Worm (Caenorhabditis elegans) whole organism, late embryonic: Measurements from ENCODE around the gene C05C8.8.
"Not testable (repeated sequence)": the region's sequence is repeated elsewhere in the genome, so short reads cannot be mapped to it uniquely, and the experiment has no call there.

ENCODE experiments used
- C08G9.2 ChIP-seq: sonication (generic microtip); optimal IDR thresholded peaks from 2 replicates; lab custom pipeline; 2016; ENCODE audit warnings: mild to moderate bottlenecking, missing genetic modification characterization, moderate library complexity, missing compliant biosample characterization
- K09A11.1 ChIP-seq: sonication (generic microtip); optimal IDR thresholded peaks from 2 replicates; lab custom pipeline; 2017; ENCODE audit warnings: antibody characterized with exemption, mild to moderate bottlenecking, missing genetic modification characterization, missing compliant biosample characterization; ENCODE audit not compliant: insufficient read depth
- T23F11.4 ChIP-seq: fragments of 200-800 bp; sonication (Bioruptor generic); optimal IDR thresholded peaks from 2 replicates; lab custom pipeline; 2018; ENCODE audit warnings: mild to moderate bottlenecking, missing genetic modification characterization, missing compliant biosample characterization
- Y22D7AL.16 ChIP-seq: sonication (generic microtip); optimal IDR thresholded peaks from 2 replicates; lab custom pipeline; 2016; ENCODE audit warnings: missing genetic modification characterization, missing compliant biosample characterization
- ama-1 ChIP-seq: fragments of 150-350 bp; optimal IDR thresholded peaks from 2 replicates; lab custom pipeline; 2014
- ceh-14 ChIP-seq: sonication (generic microtip); optimal IDR thresholded peaks from 2 replicates; lab custom pipeline; 2016; ENCODE audit warnings: missing genotype, missing genetic modification characterization, missing compliant biosample characterization
- ceh-19 ChIP-seq: fragments of 200-800 bp; sonication (Bioruptor generic); optimal IDR thresholded peaks from 2 replicates; lab custom pipeline; 2018; ENCODE audit warnings: mild to moderate bottlenecking, missing genetic modification characterization, missing compliant biosample characterization
- ceh-30 ChIP-seq: fragments of 150-350 bp; optimal IDR thresholded peaks from 2 replicates; lab custom pipeline; 2014; ENCODE audit warnings: missing biosample characterization, missing genetic modification characterization
- ceh-31 ChIP-seq: sonication (generic microtip); optimal IDR thresholded peaks from 2 replicates; lab custom pipeline; 2016; ENCODE audit warnings: missing genetic modification characterization, missing compliant biosample characterization
- ceh-34 ChIP-seq: sonication (generic microtip); optimal IDR thresholded peaks from 2 replicates; lab custom pipeline; 2016; ENCODE audit warnings: mild to moderate bottlenecking, missing genetic modification characterization, missing compliant biosample characterization
- ceh-6 ChIP-seq: fragments of 200-800 bp; sonication (Bioruptor generic); optimal IDR thresholded peaks from 2 replicates; lab custom pipeline; 2018; ENCODE audit warnings: mild to moderate bottlenecking, missing genetic modification characterization, missing compliant biosample characterization
- ceh-9 ChIP-seq: sonication (generic microtip); optimal IDR thresholded peaks from 2 replicates; lab custom pipeline; 2016; ENCODE audit warnings: mild to moderate bottlenecking, missing genetic modification characterization, inconsistent platforms, missing compliant biosample characterization
- che-1 ChIP-seq: sonication (generic microtip); optimal IDR thresholded peaks from 2 replicates; lab custom pipeline; 2016; ENCODE audit warnings: mild to moderate bottlenecking, missing genetic modification characterization, missing compliant biosample characterization
- dmd-4 ChIP-seq: sonication (generic microtip); optimal IDR thresholded peaks from 2 replicates; lab custom pipeline; 2016; ENCODE audit warnings: borderline replicate concordance, missing genetic modification characterization, missing compliant biosample characterization
- fax-1 ChIP-seq: sonication (generic microtip); optimal IDR thresholded peaks from 2 replicates; lab custom pipeline; 2016; ENCODE audit warnings: missing genotype, missing genetic modification characterization, missing compliant biosample characterization
- hlh-13 ChIP-seq: fragments of 200-800 bp; sonication (Bioruptor generic); optimal IDR thresholded peaks from 2 replicates; lab custom pipeline; 2018; ENCODE audit warnings: mild to moderate bottlenecking, missing genetic modification characterization, missing compliant biosample characterization
- hlh-15 ChIP-seq: sonication (generic microtip); optimal IDR thresholded peaks from 2 replicates; lab custom pipeline; 2016; ENCODE audit warnings: missing genetic modification characterization, missing compliant biosample characterization
- hlh-30 ChIP-seq: sonication (generic microtip); optimal IDR thresholded peaks from 2 replicates; lab custom pipeline; 2017; ENCODE audit warnings: antibody characterized with exemption, missing genetic modification characterization, missing compliant biosample characterization; ENCODE audit not compliant: insufficient read depth
- nfya-1 ChIP-seq: sonication (generic microtip); optimal IDR thresholded peaks from 2 replicates; lab custom pipeline; 2017; ENCODE audit warnings: missing genetic modification characterization, mild to moderate bottlenecking, missing compliant biosample characterization, antibody characterized with exemption, moderate library complexity
- nhr-11 ChIP-seq: fragments of 150-350 bp; optimal IDR thresholded peaks from 2 replicates; lab custom pipeline; 2014; ENCODE audit warnings: missing biosample characterization, missing genetic modification characterization
- nhr-232 ChIP-seq: sonication (generic microtip); optimal IDR thresholded peaks from 2 replicates; lab custom pipeline; 2016; ENCODE audit warnings: missing genetic modification characterization, missing compliant biosample characterization
- npax-4 ChIP-seq: sonication (generic microtip); optimal IDR thresholded peaks from 2 replicates; lab custom pipeline; 2016; ENCODE audit warnings: missing genetic modification characterization, missing compliant biosample characterization
- pag-3 ChIP-seq: sonication (generic microtip); optimal IDR thresholded peaks from 2 replicates; lab custom pipeline; 2016; ENCODE audit warnings: missing compliant biosample characterization, missing genetic modification characterization, borderline replicate concordance
- pax-1 ChIP-seq: fragments of 150-350 bp; optimal IDR thresholded peaks from 2 replicates; lab custom pipeline; 2014; ENCODE audit warnings: missing biosample characterization, missing genetic modification characterization
- pha-2 ChIP-seq: sonication (generic microtip); optimal IDR thresholded peaks from 2 replicates; lab custom pipeline; 2017; ENCODE audit warnings: mild to moderate bottlenecking, missing genetic modification characterization, missing compliant biosample characterization
- pqm-1 ChIP-seq: sonication (generic microtip); optimal IDR thresholded peaks from 2 replicates; lab custom pipeline; 2016; ENCODE audit warnings: missing genetic modification characterization, missing compliant biosample characterization
- pros-1 ChIP-seq: fragments of 150-350 bp; optimal IDR thresholded peaks from 2 replicates; lab custom pipeline; 2014; ENCODE audit warnings: missing biosample characterization, missing genetic modification reagents, missing genetic modification characterization
- ref-2 ChIP-seq: sonication (generic microtip); optimal IDR thresholded peaks from 2 replicates; lab custom pipeline; 2016; ENCODE audit warnings: missing genetic modification characterization, missing compliant biosample characterization
- rnt-1 ChIP-seq: sonication (generic microtip); optimal IDR thresholded peaks from 2 replicates; lab custom pipeline; 2016; ENCODE audit warnings: missing genetic modification characterization, missing compliant biosample characterization
- sdc-2 ChIP-seq: sonication (generic microtip); optimal IDR thresholded peaks from 2 replicates; lab custom pipeline; 2016; ENCODE audit warnings: missing genotype, missing genetic modification characterization, missing compliant biosample characterization
- sox-2 ChIP-seq: fragments of 200-800 bp; sonication (Bioruptor generic); IDR thresholded peaks from 2 replicates; pipeline ENCODE4 v1.3.6; 2022; ENCODE audit warnings: missing genetic modification reagents, missing genetic modification characterization, missing compliant biosample characterization
- tbx-7 ChIP-seq: sonication (generic microtip); optimal IDR thresholded peaks from 2 replicates; lab custom pipeline; 2016; ENCODE audit warnings: missing genotype, missing genetic modification characterization, missing compliant biosample characterization
- unc-3 ChIP-seq, 2 experiments: fragments of 200-800 bp in 1 of 2; sonication (Bioruptor generic) in 1 of 2; sonication (generic microtip) in 1 of 2; conservative IDR thresholded peaks in 1 of 2; optimal IDR thresholded peaks in 1 of 2; 2 replicates each; pipeline versions ENCODE4 v1.3.6 to Lab custom; 2016 to 2022; ENCODE audit warnings: missing compliant biosample characterization in 2 of 2, missing genetic modification characterization in 2 of 2, missing genetic modification reagents in 1 of 2
- unc-42 ChIP-seq: sonication (generic microtip); optimal IDR thresholded peaks from 2 replicates; lab custom pipeline; 2016; ENCODE audit warnings: missing genotype, missing genetic modification characterization, missing compliant biosample characterization
- unc-86 ChIP-seq: sonication (generic microtip); optimal IDR thresholded peaks from 2 replicates; lab custom pipeline; 2016; ENCODE audit warnings: missing genetic modification characterization, missing compliant biosample characterization
- zip-5 ChIP-seq: sonication (generic microtip); optimal IDR thresholded peaks from 2 replicates; lab custom pipeline; 2016; ENCODE audit warnings: missing genetic modification characterization, missing compliant biosample characterization
- ztf-16 ChIP-seq: sonication (generic microtip); optimal IDR thresholded peaks from 2 replicates; lab custom pipeline; 2017; ENCODE audit warnings: missing genetic modification characterization, missing compliant biosample characterization

C05C8.8 gene

DNA sequence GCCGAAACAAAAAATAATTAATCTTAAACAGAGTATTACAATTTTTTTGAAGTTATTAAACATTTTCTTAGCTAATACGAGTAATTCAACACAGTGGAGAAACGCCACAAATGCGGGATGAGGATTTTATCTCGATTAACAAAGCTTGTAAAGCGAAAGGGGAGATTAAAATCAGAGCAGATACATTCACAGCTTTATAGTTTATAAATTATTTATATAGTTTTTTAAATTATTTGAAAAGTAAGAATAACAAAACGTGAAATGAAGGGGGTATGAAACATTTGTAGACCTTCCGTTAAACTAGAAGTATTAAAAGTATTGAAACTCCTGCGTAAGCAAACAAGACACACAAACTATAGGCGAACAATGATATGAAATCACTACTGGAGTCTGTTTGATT, at the start of gene C05C8.8:
Gene C05C8.8 (minus strand): TSS at position 101 of the 400 bp plus-strand sequence.
- no peak for TF ChIP-seq pqm-1 (tag; lab: Kevin White, UChicago)
- no peak for TF ChIP-seq che-1 (tag; lab: Kevin White, UChicago)
- TF ChIP-seq ceh-9 (tag; lab: Kevin White, UChicago), result no peak
- no peak for TF ChIP-seq tbx-7 (tag; lab: Kevin White, UChicago)
- no peak for TF ChIP-seq pag-3
- no peak for TF ChIP-seq rnt-1 (tag; lab: Kevin White, UChicago)
- no peak for TF ChIP-seq nhr-232
- no peak for TF ChIP-seq C08G9.2 (tag; lab: Kevin White, UChicago)
- TF ChIP-seq sdc-2 (tag; lab: Kevin White, UChicago), result no peak
- no peak for TF ChIP-seq unc-42 (tag; lab: Kevin White, UChicago)
- TF ChIP-seq ztf-16 (tag; lab: Kevin White, UChicago), result no peak
- no peak for TF ChIP-seq T23F11.4
- no peak for TF ChIP-seq sox-2 (GFP tag; lab: Robert Waterston, UW)
- TF ChIP-seq, all 69 proteins: peak for 0

DNA sequence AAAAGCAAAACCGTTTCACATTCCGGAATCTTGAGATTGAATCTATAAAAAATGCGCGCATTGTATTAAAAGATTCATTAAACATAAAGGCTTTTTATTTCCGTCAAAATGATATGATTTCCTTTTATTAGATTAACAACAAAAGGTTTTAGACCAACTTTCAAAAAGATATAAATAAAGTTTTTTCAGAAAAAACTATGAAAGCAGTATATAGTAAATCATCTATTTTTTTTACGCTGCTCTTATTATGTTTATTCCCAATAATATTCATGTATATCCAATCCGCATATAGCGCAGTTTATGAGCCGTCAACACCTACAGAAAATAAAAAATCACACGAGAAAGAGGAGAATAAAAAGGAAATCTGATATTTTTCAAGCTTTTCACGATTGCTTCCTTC, 49.5 kb upstream of the C05C8.8 start, which contains the start of gene F07G11.2:
Gene F07G11.2 (plus strand): TSS at position 301 of the 400 bp plus-strand sequence.
- TF ChIP-seq ceh-19 (GFP tag; lab: Kevin White, UChicago); pax-1 (tag; lab: Kevin White, UChicago); T23F11.4: not testable (repeated sequence)

DNA sequence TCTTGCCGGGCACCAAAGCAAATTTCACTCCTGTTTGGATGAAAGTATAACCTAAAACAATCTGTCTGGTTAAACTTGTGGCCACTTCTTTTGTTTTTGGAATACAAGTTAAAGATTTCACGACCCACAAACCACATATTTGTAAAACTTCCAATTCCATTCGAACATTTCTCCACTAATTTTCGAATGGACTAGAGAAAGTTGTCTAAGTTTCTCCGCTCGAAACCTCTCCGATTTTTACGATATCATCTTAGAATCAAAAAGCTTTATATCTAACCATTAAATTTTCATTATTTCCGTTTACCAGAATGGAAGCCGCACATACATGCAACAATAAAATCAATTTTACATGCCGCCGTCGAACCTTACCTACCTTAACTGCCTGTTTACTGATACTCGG, 43.5 kb upstream of the C05C8.8 start, which contains the start of gene F07G11.3:
Gene F07G11.3 (plus strand): TSS at position 301 of the 400 bp plus-strand sequence.
- TF ChIP-seq nfya-1 (tag; lab: Kevin White, UChicago), result no peak
- no peak for TF ChIP-seq ceh-34
- TF ChIP-seq ama-1 (lab: Kevin White, UChicago), result no peak
- TF ChIP-seq ref-2, result no peak
- TF ChIP-seq unc-42 (tag; lab: Kevin White, UChicago), result no peak
- TF ChIP-seq fax-1 (tag; lab: Kevin White, UChicago), result no peak
- no peak for TF ChIP-seq hlh-13 (GFP tag; lab: Kevin White, UChicago)
- TF ChIP-seq che-1 (tag; lab: Kevin White, UChicago), result no peak
- no peak for TF ChIP-seq npax-4 (tag; lab: Kevin White, UChicago)
- TF ChIP-seq hlh-30 (tag; lab: Kevin White, UChicago), result no peak
- TF ChIP-seq zip-5, result no peak
- no peak for TF ChIP-seq ceh-14
- TF ChIP-seq pqm-1 (tag; lab: Kevin White, UChicago), result no peak
- TF ChIP-seq unc-3 (GFP tag; conservative IDR thresholded peaks at IDR 0.05; lab: Robert Waterston, UW), result no peak
- no peak for TF ChIP-seq unc-3 (tag; optimal IDR thresholded peaks at IDR 0.05; lab: Kevin White, UChicago)
- no peak for TF ChIP-seq ceh-30 (tag; lab: Kevin White, UChicago)
- no peak for TF ChIP-seq pha-2 (tag; lab: Kevin White, UChicago)

DNA sequence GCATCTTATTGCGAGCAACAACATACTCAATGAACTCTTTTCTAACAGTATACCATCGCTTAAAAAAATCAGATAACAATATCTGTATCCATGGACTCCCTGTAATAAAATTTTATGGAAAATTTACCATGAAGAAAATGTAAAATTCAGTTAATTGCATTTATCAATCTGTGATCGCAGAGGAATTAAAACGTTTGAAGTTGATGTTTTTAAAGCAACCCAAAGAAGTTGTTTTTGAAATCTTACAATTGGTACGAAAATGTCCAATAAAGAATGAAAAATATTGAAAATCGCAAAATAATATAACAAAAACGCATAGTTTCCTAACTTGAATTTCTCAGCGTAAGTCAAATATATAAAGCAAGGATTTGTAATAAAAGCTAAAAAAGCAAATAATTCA, 42.3 kb upstream of the C05C8.8 start, which contains the start of gene srj-32:
Gene srj-32 (minus strand): TSS at position 101 of the 400 bp plus-strand sequence.
- no peak for TF ChIP-seq unc-86 (tag; lab: Kevin White, UChicago)
- no peak for TF ChIP-seq pag-3
- TF ChIP-seq dmd-4 (tag; lab: Kevin White, UChicago), result no peak
- TF ChIP-seq ref-2, result no peak
- TF ChIP-seq ceh-31, result no peak
- no peak for TF ChIP-seq pros-1
- TF ChIP-seq fax-1 (tag; lab: Kevin White, UChicago), result no peak
- no peak for TF ChIP-seq che-1 (tag; lab: Kevin White, UChicago)
- TF ChIP-seq nhr-11 (tag; lab: Kevin White, UChicago), result no peak
- TF ChIP-seq ceh-6, result no peak
- TF ChIP-seq ceh-34, result no peak
- TF ChIP-seq Y22D7AL.16 (tag; lab: Kevin White, UChicago), result no peak
- TF ChIP-seq hlh-15, result no peak
- TF ChIP-seq ceh-14, result no peak
- TF ChIP-seq nhr-232, result no peak
- no peak for TF ChIP-seq K09A11.1 (tag; lab: Kevin White, UChicago)
- TF ChIP-seq ceh-30 (tag; lab: Kevin White, UChicago), result no peak
